Fruit fly (Drosophila melanogaster) whole organism, embryonic: ENCODE measurements around the gene wapl.

Experiments
- ATbp ChIP-seq: fragments of 200-800 bp; sonication (Bioruptor generic); optimal IDR thresholded peaks from 2 replicates; lab custom pipeline; 2017; ENCODE audit warnings: missing biosample characterization, mild to moderate bottlenecking, missing genetic modification characterization, missing genetic modification reagents
- CG10654 ChIP-seq: fragments of 200-800 bp; sonication (Bioruptor generic); optimal IDR thresholded peaks from 2 replicates; lab custom pipeline; 2016; ENCODE audit warnings: missing biosample characterization, missing genetic modification characterization
- CG11456 ChIP-seq: fragments of 200-800 bp; sonication (Bioruptor generic); IDR thresholded peaks from 3 replicates; pipeline ENCODE4 v1.3.6; 2022; ENCODE audit warnings: missing biosample characterization, missing genetic modification characterization
- CG12942 ChIP-seq: fragments of 200-800 bp; sonication (Bioruptor generic); optimal IDR thresholded peaks from 3 replicates; lab custom pipeline; 2016; ENCODE audit warnings: missing biosample characterization, missing genetic modification characterization
- CG13624 ChIP-seq: fragments of 200-800 bp; sonication (Bioruptor generic); optimal IDR thresholded peaks from 2 replicates; lab custom pipeline; 2016; ENCODE audit warnings: missing biosample characterization, missing genetic modification characterization
- CG14667 ChIP-seq: fragments of 200-800 bp; sonication (Bioruptor generic); IDR thresholded peaks from 2 replicates; pipeline ENCODE4 v1.3.6; 2022; ENCODE audit warnings: missing biosample characterization, missing genetic modification characterization
- CG16813 ChIP-seq: fragments of 200-800 bp; sonication (Bioruptor generic); IDR thresholded peaks from 3 replicates; pipeline ENCODE4 v1.3.6; 2022; ENCODE audit warnings: missing biosample characterization, missing genetic modification characterization; ENCODE audit not compliant: partially characterized antibody
- CG2678 ChIP-seq: fragments of 200-800 bp; sonication (Bioruptor generic); optimal IDR thresholded peaks from 3 replicates; lab custom pipeline; 2019; ENCODE audit warnings: missing biosample characterization, mild to moderate bottlenecking, missing genetic modification characterization, moderate library complexity
- CG3838 ChIP-seq: fragments of 200-800 bp; sonication (Bioruptor generic); optimal IDR thresholded peaks from 3 replicates; lab custom pipeline; 2016; ENCODE audit warnings: missing biosample characterization, missing genetic modification characterization
- CG4282 ChIP-seq: fragments of 200-800 bp; sonication (Bioruptor generic); optimal IDR thresholded peaks from 2 replicates; lab custom pipeline; 2016; ENCODE audit warnings: missing biosample characterization, missing genetic modification characterization
- CG5953 ChIP-seq: fragments of 200-800 bp; sonication (Bioruptor generic); IDR thresholded peaks from 2 replicates; pipeline ENCODE4 v1.3.6; 2022; ENCODE audit warnings: missing biosample characterization, missing genetic modification characterization
- CG7963 ChIP-seq: fragments of 200-800 bp; sonication (Bioruptor generic); IDR thresholded peaks from 3 replicates; pipeline ENCODE4 v1.3.6; 2022; ENCODE audit warnings: missing biosample characterization, missing genetic modification characterization; ENCODE audit not compliant: partially characterized antibody
- CG9727 ChIP-seq: fragments of 200-800 bp; sonication (Bioruptor generic); optimal IDR thresholded peaks from 3 replicates; lab custom pipeline; 2017; ENCODE audit warnings: missing biosample characterization, mild to moderate bottlenecking, missing genetic modification characterization
- CG9797 ChIP-seq: fragments of 200-800 bp; sonication (Bioruptor generic); optimal IDR thresholded peaks from 3 replicates; lab custom pipeline; 2018; ENCODE audit warnings: missing biosample characterization, mild to moderate bottlenecking, missing genetic modification characterization
- CoRest ChIP-seq: fragments of 200-800 bp; sonication (Bioruptor generic); optimal IDR thresholded peaks from 3 replicates; lab custom pipeline; 2018; ENCODE audit warnings: missing biosample characterization, mild to moderate bottlenecking, missing genetic modification characterization, moderate library complexity
- Dfd ChIP-seq, 2 experiments: fragments of >200 bp; optimal IDR thresholded peaks; 2 replicates each; lab custom pipeline; 2017; ENCODE audit warnings: missing biosample characterization in 2 of 2, missing genetic modification characterization in 2 of 2
- Dip3 ChIP-seq: fragments of 200-800 bp; sonication (Bioruptor generic); optimal IDR thresholded peaks from 3 replicates; lab custom pipeline; 2016; ENCODE audit warnings: missing biosample characterization, missing genetic modification characterization
- Dp ChIP-seq: fragments of 200-800 bp; sonication (Bioruptor generic); optimal IDR thresholded peaks from 2 replicates; lab custom pipeline; 2018; ENCODE audit warnings: missing biosample characterization, mild to moderate bottlenecking, missing genetic modification characterization, moderate library complexity
- Drgx ChIP-seq: fragments of 200-800 bp; sonication (Bioruptor generic); IDR thresholded peaks from 2 replicates; pipeline ENCODE4 v1.3.6; 2022; ENCODE audit warnings: missing biosample characterization, missing genetic modification characterization
- Eip74EF ChIP-seq, 2 experiments: fragments of 200-800 bp in 1 of 2; fragments of >200 bp in 1 of 2; sonication (Bioruptor generic) in 1 of 2; optimal IDR thresholded peaks; 2 replicates each; lab custom pipeline; 2017 to 2019; ENCODE audit warnings: missing biosample characterization in 2 of 2, missing genetic modification characterization in 2 of 2, mild to moderate bottlenecking in 1 of 2, moderate library complexity in 1 of 2
- Fer2 ChIP-seq: fragments of 200-800 bp; sonication (Bioruptor generic); optimal IDR thresholded peaks from 2 replicates; lab custom pipeline; 2018; ENCODE audit warnings: missing biosample characterization, mild to moderate bottlenecking, missing genetic modification characterization, moderate library complexity
- Gsc ChIP-seq: fragments of 200-800 bp; sonication (Bioruptor generic); IDR thresholded peaks from 2 replicates; pipeline ENCODE4 v1.3.6; 2022; ENCODE audit warnings: missing biosample characterization, missing genetic modification characterization
- Hmx ChIP-seq: fragments of 200-800 bp; sonication (Bioruptor generic); optimal IDR thresholded peaks from 2 replicates; lab custom pipeline; 2016; ENCODE audit warnings: missing biosample characterization, missing genetic modification characterization
- Jarid2 ChIP-seq: fragments of 200-800 bp; sonication (Bioruptor generic); optimal IDR thresholded peaks from 3 replicates; lab custom pipeline; 2017; ENCODE audit warnings: mild to moderate bottlenecking, missing biosample characterization, missing genetic modification reagents, missing genetic modification characterization
- Max ChIP-seq: fragments of 200-800 bp; sonication (Bioruptor generic); optimal IDR thresholded peaks from 2 replicates; lab custom pipeline; 2016; ENCODE audit warnings: missing biosample characterization, mild to moderate bottlenecking, missing genetic modification characterization
- Mrtf ChIP-seq: fragments of 200-800 bp; sonication (Bioruptor generic); IDR thresholded peaks from 3 replicates; pipeline ENCODE4 v1.3.6; 2022; ENCODE audit warnings: missing biosample characterization, missing genetic modification characterization
- NC2β ChIP-seq: fragments of 200-800 bp; sonication (Bioruptor generic); optimal IDR thresholded peaks from 2 replicates; lab custom pipeline; 2016; ENCODE audit warnings: missing biosample characterization, missing genetic modification characterization
- Poxn ChIP-seq: fragments of 200-800 bp; sonication (Bioruptor generic); IDR thresholded peaks from 2 replicates; pipeline ENCODE4 v1.3.6; 2022; ENCODE audit warnings: missing biosample characterization, missing genetic modification characterization
- Sin3A ChIP-seq: fragments of >200 bp; optimal IDR thresholded peaks from 2 replicates; lab custom pipeline; 2018
- al ChIP-seq: fragments of 200-800 bp; sonication (Bioruptor generic); IDR thresholded peaks from 2 replicates; pipeline ENCODE4 v1.3.6; 2022; ENCODE audit warnings: missing biosample characterization, missing genetic modification characterization
- ase ChIP-seq: fragments of 200-800 bp; sonication (Bioruptor generic); IDR thresholded peaks from 3 replicates; pipeline ENCODE4 v1.3.6; 2022; ENCODE audit warnings: missing biosample characterization, missing genetic modification characterization
- chinmo ChIP-seq: fragments of 200-800 bp; sonication (Bioruptor generic); IDR thresholded peaks from 4 replicates; pipeline ENCODE4 v1.3.6; 2022; ENCODE audit warnings: missing biosample characterization, missing genetic modification characterization; ENCODE audit not compliant: partially characterized antibody
- chn ChIP-seq: fragments of 200-800 bp; sonication (Bioruptor generic); optimal IDR thresholded peaks from 2 replicates; lab custom pipeline; 2016; ENCODE audit warnings: missing biosample characterization, missing genetic modification characterization
- crp ChIP-seq, 2 experiments: fragments of 200-800 bp; sonication (Bioruptor generic); optimal IDR thresholded peaks; 2 replicates in 1 of 2; 3 replicates in 1 of 2; lab custom pipeline; 2017; ENCODE audit warnings: missing biosample characterization in 2 of 2, missing genetic modification characterization in 2 of 2, mild to moderate bottlenecking in 1 of 2, moderate library complexity in 1 of 2
- dan ChIP-seq: fragments of 200-800 bp; sonication (Bioruptor generic); IDR thresholded peaks from 2 replicates; pipeline ENCODE4 v1.3.6; 2022; ENCODE audit warnings: missing biosample characterization, missing genetic modification characterization
- ems ChIP-seq: fragments of 200-800 bp; sonication (Bioruptor generic); optimal IDR thresholded peaks from 3 replicates; lab custom pipeline; 2016; ENCODE audit warnings: missing biosample characterization, missing genetic modification characterization
- gfzf ChIP-seq: fragments of 200-800 bp; sonication (Bioruptor generic); optimal IDR thresholded peaks from 2 replicates; lab custom pipeline; 2016; ENCODE audit warnings: missing biosample characterization, mild to moderate bottlenecking, missing genetic modification characterization, moderate library complexity
- ken ChIP-seq: fragments of 200-800 bp; sonication (Bioruptor generic); IDR thresholded peaks from 3 replicates; pipeline ENCODE4 v1.3.6; 2022; ENCODE audit warnings: missing biosample characterization, missing genetic modification characterization
- maf-S ChIP-seq: fragments of 200-800 bp; sonication (Bioruptor generic); optimal IDR thresholded peaks from 2 replicates; lab custom pipeline; 2016; ENCODE audit warnings: missing biosample characterization, missing genetic modification characterization
- mam ChIP-seq: fragments of 200-800 bp; sonication (Bioruptor generic); optimal IDR thresholded peaks from 3 replicates; lab custom pipeline; 2016; ENCODE audit warnings: missing biosample characterization, missing genetic modification characterization
- mld ChIP-seq: fragments of 200-800 bp; sonication (Bioruptor generic); IDR thresholded peaks from 3 replicates; pipeline ENCODE4 v1.3.6; 2022; ENCODE audit warnings: missing biosample characterization, missing genetic modification characterization; ENCODE audit not compliant: partially characterized antibody
- pita ChIP-seq: fragments of 200-800 bp; sonication (Bioruptor generic); optimal IDR thresholded peaks from 2 replicates; lab custom pipeline; 2017; ENCODE audit warnings: missing biosample characterization, mild to moderate bottlenecking, missing genetic modification characterization
- sc ChIP-seq, 3 experiments: fragments of >200 bp in 2 of 3; fragments of 200-800 bp in 1 of 3; sonication (Bioruptor generic) in 1 of 3; optimal IDR thresholded peaks; 2 replicates in 2 of 3; 3 replicates in 1 of 3; lab custom pipeline; 2017; ENCODE audit warnings: mild to moderate bottlenecking in 1 of 3, missing biosample characterization in 1 of 3, missing genetic modification characterization in 1 of 3, missing genetic modification reagents in 1 of 3
- sd ChIP-seq: fragments of 200-800 bp; sonication (Bioruptor generic); optimal IDR thresholded peaks from 3 replicates; lab custom pipeline; 2018; ENCODE audit warnings: missing biosample characterization, mild to moderate bottlenecking, missing genetic modification characterization, moderate library complexity
- seq ChIP-seq: fragments of 200-800 bp; sonication (Bioruptor generic); IDR thresholded peaks from 2 replicates; pipeline ENCODE4 v1.3.6; 2022; ENCODE audit warnings: missing biosample characterization, missing genetic modification characterization
- sima ChIP-seq: fragments of 200-800 bp; sonication (Bioruptor generic); optimal IDR thresholded peaks from 2 replicates; lab custom pipeline; 2016; ENCODE audit warnings: missing biosample characterization, missing genetic modification characterization
- slou ChIP-seq: fragments of 200-800 bp; sonication (Bioruptor generic); optimal IDR thresholded peaks from 3 replicates; lab custom pipeline; 2016; ENCODE audit warnings: missing biosample characterization, missing genetic modification characterization
- tgo ChIP-seq: fragments of 200-800 bp; sonication (Bioruptor generic); IDR thresholded peaks from 3 replicates; pipeline ENCODE4 v1.3.6; 2022; ENCODE audit warnings: missing biosample characterization, missing genetic modification characterization
- unpg ChIP-seq: fragments of 200-800 bp; sonication (Bioruptor generic); optimal IDR thresholded peaks from 3 replicates; lab custom pipeline; 2018; ENCODE audit warnings: missing biosample characterization, mild to moderate bottlenecking, missing genetic modification characterization, moderate library complexity
- yki ChIP-seq: fragments of >200 bp; optimal IDR thresholded peaks from 3 replicates; lab custom pipeline; 2018

Gene wapl

dm6 chrX:2134226-2134880 is 24.4 kb downstream of the wapl start:
- TF ChIP-seq CG7963 (GFP tag; lab: Robert Waterston, UW), result no peak
- TF ChIP-seq CG9727, result peak; percentile 64
- peak; percentile 72 for TF ChIP-seq chn (GFP tag; lab: Kevin White, UChicago)
- no peak for TF ChIP-seq Dfd (GFP tag; optimal IDR thresholded peaks at IDR 0.05; lab: Kevin White, UChicago)
- TF ChIP-seq ken, result peak; percentile 48; the same call in 2 of the 3 replicates
- TF ChIP-seq Eip74EF (GFP tag; optimal IDR thresholded peaks at IDR 0.05; lab: Kevin White, UChicago), result no peak
- TF ChIP-seq slou (GFP tag; lab: Kevin White, UChicago), result peak; percentile 31
- TF ChIP-seq seq (GFP tag; lab: Robert Waterston, UW), result peak; percentile 32; the same call in 1 of the 2 replicates
- peak; percentile 74 for TF ChIP-seq ATbp (GFP tag; lab: Kevin White, UChicago)
- TF ChIP-seq chinmo (GFP tag; lab: Robert Waterston, UW), result no peak
- TF ChIP-seq Hmx (GFP tag; lab: Kevin White, UChicago), result no peak
- no peak for TF ChIP-seq sd (tag; lab: Kevin White, UChicago)
- no peak for TF ChIP-seq CG9797
- TF ChIP-seq CG16813, result no peak
- no peak for TF ChIP-seq Sin3A (lab: Kevin White, UChicago)
- no peak for TF ChIP-seq Poxn (GFP tag; lab: Robert Waterston, UW)
- no peak for TF ChIP-seq al
- TF ChIP-seq ems (GFP tag; lab: Kevin White, UChicago), result peak; percentile 54
- peak; percentile 68; the same call in 2 of the 3 replicates for TF ChIP-seq tgo (GFP tag; lab: Robert Waterston, UW)
- TF ChIP-seq sc (optimal IDR thresholded peaks at IDR 0.05; lab: Kevin White, UChicago), result no peak
- TF ChIP-seq sc (GFP tag; optimal IDR thresholded peaks at IDR 0.05; lab: Kevin White, UChicago), result peak; percentile 60
- no peak for TF ChIP-seq gfzf (GFP tag; lab: Kevin White, UChicago)
- TF ChIP-seq dan (GFP tag; lab: Robert Waterston, UW), result 0 out of 2 replicates have a peak, but pooled peaks have one; percentile 28
- no peak for TF ChIP-seq mld (GFP tag; lab: Robert Waterston, UW)
- TF ChIP-seq CG14667 (GFP tag; lab: Robert Waterston, UW), result peak; percentile 56
- no peak for TF ChIP-seq crp (GFP tag; optimal IDR thresholded peaks at IDR 0.05; lab: Kevin White, UChicago)
- TF ChIP-seq CG2678 (tag; lab: Kevin White, UChicago), result peak; percentile 81
- no peak for TF ChIP-seq yki (lab: Kevin White, UChicago)
- no peak for TF ChIP-seq CG12942
- TF ChIP-seq Drgx (GFP tag; lab: Robert Waterston, UW), result peak; percentile 71
- peak; percentile 28 for TF ChIP-seq CG13624 (GFP tag; lab: Kevin White, UChicago)
- TF ChIP-seq Gsc (GFP tag; lab: Robert Waterston, UW), result no peak
- peak; percentile 7 for TF ChIP-seq maf-S (GFP tag; lab: Kevin White, UChicago)
- peak; percentile 59 for TF ChIP-seq sima (GFP tag; lab: Kevin White, UChicago)
- TF ChIP-seq ase (GFP tag; lab: Robert Waterston, UW), result 0 out of 3 replicates have a peak, but pooled peaks have one; percentile 44
- no peak for TF ChIP-seq Fer2 (tag; lab: Kevin White, UChicago)
- 0 out of 3 replicates have a peak, but pooled peaks have one; percentile 48 for TF ChIP-seq Mrtf (GFP tag; lab: Robert Waterston, UW)
- TF ChIP-seq Jarid2 (GFP tag; lab: Kevin White, UChicago), result no peak
- TF ChIP-seq CG5953 (GFP tag; lab: Robert Waterston, UW), result no peak
- peak; percentile 16 for TF ChIP-seq CG10654 (GFP tag; lab: Kevin White, UChicago)
- TF ChIP-seq Dip3, result no peak
- peak; percentile 61 for TF ChIP-seq mam (GFP tag; lab: Kevin White, UChicago)
- no peak for TF ChIP-seq CG3838 (GFP tag; lab: Kevin White, UChicago)
- peak; percentile 71 for TF ChIP-seq unpg (GFP tag; lab: Kevin White, UChicago)
- peak; percentile 62 for TF ChIP-seq NC2β (GFP tag; lab: Kevin White, UChicago)
- peak; percentile 68 for TF ChIP-seq CoRest
- no peak for TF ChIP-seq pita (GFP tag; lab: Kevin White, UChicago)
- no peak for TF ChIP-seq CG4282 (GFP tag; lab: Kevin White, UChicago)
- TF ChIP-seq CG11456, result peak; percentile 58; the same call in 1 of the 3 replicates
- peak; percentile 36 for TF ChIP-seq Max (GFP tag; lab: Kevin White, UChicago)
- no peak for TF ChIP-seq Dp (GFP tag; lab: Kevin White, UChicago)
